Worm (Caenorhabditis elegans) whole organism, midembryonic: ENCODE results near the gene msp-50.

Experiments
- T22C8.4 ChIP-seq: fragments of 200-800 bp; sonication (Bioruptor generic); IDR thresholded peaks from 2 replicates; pipeline ENCODE4 v1.3.6; 2022; ENCODE audit warnings: missing genetic modification characterization, missing compliant biosample characterization
- cog-1 ChIP-seq: sonication (generic microtip); optimal IDR thresholded peaks from 2 replicates; lab custom pipeline; 2016; ENCODE audit warnings: missing genetic modification characterization, missing compliant biosample characterization
- flt-1 ChIP-seq: fragments of 200-800 bp; sonication (Bioruptor generic); IDR thresholded peaks from 2 replicates; pipeline ENCODE4 v1.3.6; 2022; ENCODE audit warnings: missing genetic modification characterization, missing compliant biosample characterization
- klf-2 ChIP-seq: fragments of 200-800 bp; sonication (Bioruptor generic); conservative IDR thresholded peaks from 2 replicates; pipeline ENCODE4 v1.3.6; 2022; ENCODE audit warnings: missing genetic modification reagents, missing genetic modification characterization, missing compliant biosample characterization
- med-1 ChIP-seq: sonication (generic microtip); optimal IDR thresholded peaks from 2 replicates; lab custom pipeline; 2017; ENCODE audit warnings: missing genetic modification characterization, mild to moderate bottlenecking, missing compliant biosample characterization, antibody characterized with exemption, missing genetic modification reagents; ENCODE audit not compliant: insufficient read depth
- ref-1 ChIP-seq: fragments of 200-800 bp; sonication (Bioruptor generic); conservative IDR thresholded peaks from 2 replicates; pipeline ENCODE4 v1.3.6; 2022; ENCODE audit warnings: missing genetic modification reagents, missing genetic modification characterization, missing compliant biosample characterization
- tab-1 ChIP-seq: fragments of 200-800 bp; sonication (Bioruptor generic); IDR thresholded peaks from 2 replicates; pipeline ENCODE4 v1.3.6; 2022; ENCODE audit warnings: missing genetic modification characterization, missing compliant biosample characterization
- ztf-23 ChIP-seq: fragments of 200-800 bp; sonication (Bioruptor generic); IDR thresholded peaks from 2 replicates; pipeline ENCODE4 v1.3.6; 2022; ENCODE audit warnings: missing genetic modification reagents, missing genetic modification characterization, missing compliant biosample characterization
- ztf-29 ChIP-seq: fragments of 200-800 bp; sonication (Bioruptor generic); IDR thresholded peaks from 2 replicates; pipeline ENCODE4 v1.3.6; 2022; ENCODE audit warnings: missing genetic modification reagents, missing genetic modification characterization, missing compliant biosample characterization

msp-50 gene

DNA sequence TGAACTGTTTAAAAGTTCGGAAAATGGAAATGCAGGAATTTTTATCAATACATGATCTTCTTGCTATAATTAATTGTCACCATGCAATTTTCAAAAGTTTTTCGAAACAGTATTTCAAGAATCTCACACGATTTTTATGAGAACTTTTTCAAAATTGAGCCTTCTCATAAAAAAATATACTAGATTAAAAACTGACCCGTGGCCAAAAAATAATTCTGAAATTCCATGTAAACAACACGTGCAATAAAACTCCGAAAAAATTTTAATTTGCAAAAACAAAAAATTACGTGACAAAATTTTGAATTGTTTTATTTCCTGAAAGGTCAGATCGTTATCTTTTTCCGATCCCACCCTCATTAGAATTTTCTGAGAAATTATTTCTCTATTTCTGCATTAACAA lies 4.1 kb upstream of the msp-50 start, which contains the start of gene C34F11.5:
C34F11.5 (plus strand) TSS at position 301 of the 400 bp plus-strand sequence.
- no peak for TF ChIP-seq tab-1 (GFP tag; lab: Robert Waterston, UW)
- no peak for TF ChIP-seq flt-1 (GFP tag; lab: Robert Waterston, UW)
- no peak for TF ChIP-seq ztf-23 (GFP tag; lab: Robert Waterston, UW)
- TF ChIP-seq med-1 (GFP tag; lab: Kevin White, UChicago): no peak
- no peak for TF ChIP-seq ztf-29
- no peak for TF ChIP-seq cog-1
- no peak for TF ChIP-seq T22C8.4 (GFP tag; lab: Robert Waterston, UW)
- TF ChIP-seq klf-2 (GFP tag; lab: Robert Waterston, UW): no peak
- no peak for TF ChIP-seq ref-1 (GFP tag; lab: Robert Waterston, UW)

DNA sequence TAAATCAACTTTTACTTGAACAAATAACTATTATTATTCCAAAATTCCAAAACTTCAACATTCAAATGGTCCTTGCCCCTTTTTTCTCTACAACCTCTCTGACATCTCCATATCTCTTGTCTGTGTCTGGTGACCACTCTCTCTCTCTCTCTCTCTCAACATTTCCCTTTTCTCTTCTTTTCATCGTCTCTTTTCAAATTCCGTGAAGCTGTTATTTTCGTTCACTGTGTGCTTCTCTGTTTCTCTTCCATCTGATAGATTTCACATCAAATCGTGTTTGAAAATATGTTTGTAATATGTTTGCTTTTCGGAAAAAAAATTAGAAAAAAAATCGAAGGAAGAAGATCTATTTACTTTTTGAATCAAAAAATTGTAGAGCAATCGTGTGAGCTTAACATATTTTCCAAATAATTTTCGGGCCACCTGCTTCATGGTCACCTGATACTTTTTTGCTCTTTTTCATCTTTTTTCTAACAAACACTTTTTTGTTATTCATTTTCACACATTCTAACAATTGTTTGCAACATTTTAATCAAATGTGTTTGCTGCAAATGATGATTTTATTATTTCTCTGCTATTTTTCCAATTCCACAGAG lies 1.5 kb downstream of the msp-50 start:
- TF ChIP-seq med-1 (GFP tag; lab: Kevin White, UChicago) (no peak), ztf-23 (GFP tag; lab: Robert Waterston, UW) (no peak), ztf-29 (no peak), ref-1 (GFP tag; lab: Robert Waterston, UW) (no peak), cog-1 (no peak), T22C8.4 (GFP tag; lab: Robert Waterston, UW) (no peak), tab-1 (GFP tag; lab: Robert Waterston, UW) (no peak), flt-1 (GFP tag; lab: Robert Waterston, UW) (no peak), klf-2 (GFP tag; lab: Robert Waterston, UW) (no peak)

DNA sequence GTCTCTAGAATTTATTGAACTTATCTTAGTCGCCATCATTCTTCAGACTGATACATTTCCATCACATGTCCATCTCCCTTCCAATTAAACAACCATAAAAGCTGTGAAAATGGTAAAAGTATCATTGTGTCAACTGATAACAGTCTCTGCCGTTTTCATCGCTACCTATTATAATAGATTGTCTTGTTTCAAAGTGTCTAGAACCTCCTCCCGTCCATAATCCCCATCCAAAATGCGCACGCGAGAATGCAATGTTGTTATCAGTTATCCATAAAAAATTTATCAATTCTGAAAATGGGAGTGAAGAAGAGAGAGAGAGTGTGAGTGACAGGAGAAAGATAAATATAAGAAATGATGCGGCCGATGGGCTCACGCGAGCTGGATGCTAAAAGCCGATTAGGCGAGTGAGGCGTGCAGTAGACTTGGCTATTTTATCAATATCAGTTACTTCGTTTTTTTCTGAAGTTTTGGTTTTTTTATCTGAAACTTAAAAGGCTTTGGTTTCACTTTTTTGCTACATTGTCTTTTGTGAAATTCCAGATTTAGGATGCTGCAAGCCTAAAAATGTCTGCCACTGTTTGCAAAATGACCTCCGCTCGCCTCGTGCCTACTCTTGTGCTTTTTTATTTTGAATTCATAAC lies 2.4 kb downstream of the msp-50 start:
- no peak for TF ChIP-seq ztf-29
- TF ChIP-seq T22C8.4 (GFP tag; lab: Robert Waterston, UW): no peak
- TF ChIP-seq klf-2 (GFP tag; lab: Robert Waterston, UW): no peak
- TF ChIP-seq cog-1: no peak
- TF ChIP-seq flt-1 (GFP tag; lab: Robert Waterston, UW): no peak
- TF ChIP-seq med-1 (GFP tag; lab: Kevin White, UChicago): no peak
- TF ChIP-seq ref-1 (GFP tag; lab: Robert Waterston, UW): no peak
- no peak for TF ChIP-seq tab-1 (GFP tag; lab: Robert Waterston, UW)
- TF ChIP-seq ztf-23 (GFP tag; lab: Robert Waterston, UW): no peak

DNA sequence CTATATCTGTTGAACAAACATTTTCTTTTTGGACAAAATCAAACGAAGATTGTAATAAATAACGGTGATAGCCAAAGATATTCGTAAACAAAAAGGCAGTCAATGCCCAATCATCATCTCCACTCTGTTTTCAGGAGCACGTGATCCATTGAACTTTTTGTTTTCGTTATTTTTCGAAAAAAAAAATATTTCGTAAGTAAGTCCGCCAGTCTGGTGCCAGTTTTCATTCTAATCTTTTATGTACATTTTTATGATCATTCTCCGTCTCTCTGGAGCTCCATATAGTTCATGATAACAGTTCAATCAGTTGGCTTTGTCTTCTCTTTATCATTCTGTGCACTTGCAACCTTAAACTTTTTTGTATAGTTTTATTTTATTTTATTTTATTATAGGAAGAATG lies 3.3 kb downstream of the msp-50 start, which contains the start of gene ampd-1:
ampd-1 (plus strand) TSS at position 393 of the 400 bp plus-strand sequence.
- TF ChIP-seq ztf-23 (GFP tag; lab: Robert Waterston, UW): no peak
- no peak for TF ChIP-seq T22C8.4 (GFP tag; lab: Robert Waterston, UW)
- no peak for TF ChIP-seq klf-2 (GFP tag; lab: Robert Waterston, UW)
- TF ChIP-seq tab-1 (GFP tag; lab: Robert Waterston, UW): no peak
- no peak for TF ChIP-seq ztf-29
- TF ChIP-seq ref-1 (GFP tag; lab: Robert Waterston, UW): no peak
- no peak for TF ChIP-seq med-1 (GFP tag; lab: Kevin White, UChicago)
- no peak for TF ChIP-seq flt-1 (GFP tag; lab: Robert Waterston, UW)
- TF ChIP-seq cog-1: no peak

DNA sequence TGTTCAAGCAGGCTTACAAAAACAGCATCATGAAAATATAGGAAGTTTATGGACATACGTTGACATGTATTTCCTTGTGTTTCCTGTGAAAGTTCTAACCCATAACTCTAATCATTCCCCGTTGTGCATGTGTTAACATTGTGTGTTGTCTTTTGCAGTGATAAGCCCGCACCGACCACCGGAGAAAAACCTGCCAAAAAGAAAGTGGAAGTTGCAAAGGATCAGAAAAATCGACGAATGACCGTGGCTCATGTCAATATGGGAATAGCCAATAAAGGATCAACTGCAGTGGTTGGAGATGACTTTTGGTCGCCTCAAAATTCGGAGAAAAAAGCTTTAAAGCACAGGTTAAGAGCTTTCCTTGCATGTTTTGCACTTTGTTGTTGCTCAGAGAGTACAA lies 5.7 kb downstream of the msp-50 start:
- no peak for TF ChIP-seq med-1 (GFP tag; lab: Kevin White, UChicago)
- no peak for TF ChIP-seq flt-1 (GFP tag; lab: Robert Waterston, UW)
- TF ChIP-seq T22C8.4 (GFP tag; lab: Robert Waterston, UW): no peak
- TF ChIP-seq cog-1: no peak
- TF ChIP-seq ztf-23 (GFP tag; lab: Robert Waterston, UW): no peak
- no peak for TF ChIP-seq klf-2 (GFP tag; lab: Robert Waterston, UW)
- TF ChIP-seq tab-1 (GFP tag; lab: Robert Waterston, UW): no peak
- TF ChIP-seq ztf-29: no peak
- TF ChIP-seq ref-1 (GFP tag; lab: Robert Waterston, UW): no peak

DNA sequence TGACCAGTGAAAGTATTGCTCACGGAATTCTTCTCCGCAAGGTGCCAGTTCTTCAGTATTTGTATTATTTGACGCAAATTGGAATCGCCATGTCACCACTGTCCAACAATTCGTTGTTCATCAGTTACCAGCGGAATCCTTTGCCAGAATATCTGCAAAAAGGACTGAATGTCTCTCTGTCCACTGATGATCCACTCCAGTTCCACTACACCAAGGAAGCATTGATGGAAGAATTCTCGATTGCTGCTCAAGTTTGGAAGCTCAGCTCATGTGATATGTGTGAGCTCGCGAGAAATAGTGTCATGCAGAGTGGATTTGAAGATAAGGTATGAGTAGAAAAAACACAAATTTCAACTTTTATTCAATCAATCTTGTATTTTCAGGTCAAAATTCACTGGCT lies 9.5 kb downstream of the msp-50 start:
- TF ChIP-seq ref-1 (GFP tag; lab: Robert Waterston, UW): no peak
- TF ChIP-seq ztf-23 (GFP tag; lab: Robert Waterston, UW): no peak

DNA sequence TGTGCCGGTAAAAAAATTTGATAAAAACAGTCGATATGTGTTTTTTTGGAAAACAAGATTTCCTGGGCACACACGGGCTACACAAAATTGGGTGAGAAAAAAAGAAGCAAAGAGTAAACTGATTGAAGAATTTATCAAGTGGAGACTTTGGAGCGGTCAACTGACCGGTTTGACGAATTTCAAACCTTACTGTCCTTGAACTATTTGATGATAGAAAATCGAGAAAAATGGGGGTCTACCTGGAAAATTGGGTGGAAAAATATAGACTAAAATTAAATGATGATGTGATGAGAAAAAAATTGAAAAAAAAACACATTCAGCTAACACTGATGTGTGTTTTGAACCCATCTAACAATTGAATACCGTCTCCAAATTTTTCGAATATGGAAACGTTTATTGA lies 11.2 kb downstream of the msp-50 start, which contains the start of gene C34F11.8:
C34F11.8 (minus strand) TSS at position 135 of the 400 bp plus-strand sequence.
- TF ChIP-seq flt-1 (GFP tag; lab: Robert Waterston, UW) (no peak), cog-1 (no peak), ref-1 (GFP tag; lab: Robert Waterston, UW) (no peak), tab-1 (GFP tag; lab: Robert Waterston, UW) (no peak), ztf-29 (no peak), ztf-23 (GFP tag; lab: Robert Waterston, UW) (no peak)

DNA sequence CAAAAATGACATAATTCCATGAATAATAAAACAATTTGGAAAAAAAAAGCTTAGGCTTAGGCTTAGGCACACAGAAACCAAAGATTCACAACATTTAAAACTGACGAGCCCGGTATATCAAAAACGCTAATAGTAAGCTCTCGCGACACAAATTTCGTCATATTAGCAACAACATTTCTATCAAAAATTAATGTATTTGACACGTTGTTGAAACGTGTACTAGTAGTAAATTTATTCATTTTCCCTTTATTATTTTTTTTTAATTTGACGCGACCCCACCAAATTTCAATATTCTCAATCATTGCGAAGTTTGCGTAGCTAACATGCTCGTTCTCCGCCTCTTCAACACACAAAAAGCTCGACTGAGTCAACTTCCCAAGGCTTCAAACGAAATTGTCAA lies 12.4 kb downstream of the msp-50 start, which contains the start of gene C34F11.2:
C34F11.2 (plus strand) TSS at position 301 of the 400 bp plus-strand sequence.
- TF ChIP-seq ref-1 (GFP tag; lab: Robert Waterston, UW) (no peak), cog-1 (no peak), klf-2 (GFP tag; lab: Robert Waterston, UW) (no peak), tab-1 (GFP tag; lab: Robert Waterston, UW) (no peak), ztf-29 (no peak), T22C8.4 (GFP tag; lab: Robert Waterston, UW) (no peak), ztf-23 (GFP tag; lab: Robert Waterston, UW) (no peak), med-1 (GFP tag; lab: Kevin White, UChicago) (no peak), flt-1 (GFP tag; lab: Robert Waterston, UW) (no peak)

DNA sequence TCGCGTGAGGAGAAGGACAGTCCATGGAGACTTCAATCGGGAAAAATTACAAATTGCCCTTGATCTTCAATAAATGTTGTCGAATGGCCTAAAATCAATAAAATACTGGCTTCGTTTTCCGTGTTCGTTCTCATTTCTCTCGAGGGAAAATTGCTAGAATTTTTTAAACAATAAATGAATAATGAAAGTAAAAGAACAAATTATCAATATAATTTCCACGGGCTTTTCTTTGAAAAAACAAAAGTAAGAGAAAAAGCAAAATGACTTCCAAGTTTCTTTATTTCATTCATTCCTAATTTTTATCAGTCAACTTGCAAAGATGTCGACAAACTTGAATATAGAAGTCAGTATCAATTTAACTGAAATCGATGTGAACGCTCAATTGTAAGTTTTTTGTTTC lies 13.1 kb downstream of the msp-50 start, which contains the start of gene C34F11.1:
C34F11.1 (plus strand) TSS at position 301 of the 400 bp plus-strand sequence.
- TF ChIP-seq tab-1 (GFP tag; lab: Robert Waterston, UW): no peak
- TF ChIP-seq T22C8.4 (GFP tag; lab: Robert Waterston, UW): no peak
